Worm (Caenorhabditis elegans): Measurements from ENCODE around the gene mrp-1.

- TF ChIP-seq alr-1 (tag; optimal IDR thresholded peaks at IDR 0.05): no peak
- TF ChIP-seq egl-27 (tag; optimal IDR thresholded peaks at IDR 0.05): no peak
- no peak for TF ChIP-seq fos-1 (tag; optimal IDR thresholded peaks at IDR 0.05)
- no peak for TF ChIP-seq nhr-21 (tag; optimal IDR thresholded peaks at IDR 0.05)
- no peak for TF ChIP-seq skn-1 (tag; optimal IDR thresholded peaks at IDR 0.05)
- TF ChIP-seq nhr-129 (tag; optimal IDR thresholded peaks at IDR 0.05): no peak
These were observed 58.9 kb downstream of the mrp-1 start for ce11 chrX:528761-529160.

Data from whole organism, L2 larva.